Fruit fly (Drosophila melanogaster) whole organism, embryonic: ENCODE data around the gene CG42263.

Experiments
- Asciz ChIP-seq: fragments of 200-800 bp; sonication (Bioruptor generic); optimal IDR thresholded peaks from 2 replicates; lab custom pipeline; 2017; ENCODE audit warnings: missing biosample characterization, mild to moderate bottlenecking, missing genetic modification characterization, missing genetic modification reagents
- Atf-2 ChIP-seq: fragments of 200-800 bp; sonication (Bioruptor generic); optimal IDR thresholded peaks from 2 replicates; lab custom pipeline; 2016; ENCODE audit warnings: missing biosample characterization, missing genetic modification characterization
- BtbVII ChIP-seq: fragments of 200-800 bp; sonication (Bioruptor generic); optimal IDR thresholded peaks from 3 replicates; lab custom pipeline; 2017; ENCODE audit warnings: missing biosample characterization, mild to moderate bottlenecking, missing genetic modification characterization
- CG10147 ChIP-seq: fragments of 200-800 bp; sonication (Bioruptor generic); optimal IDR thresholded peaks from 2 replicates; lab custom pipeline; 2019; ENCODE audit warnings: missing biosample characterization, mild to moderate bottlenecking, missing genetic modification characterization, moderate library complexity
- CG10209 ChIP-seq: fragments of 200-800 bp; sonication (Bioruptor generic); optimal IDR thresholded peaks from 3 replicates; lab custom pipeline; 2017; ENCODE audit warnings: missing biosample characterization, mild to moderate bottlenecking, missing genetic modification characterization, missing genetic modification reagents
- CG10462 ChIP-seq: fragments of 200-800 bp; sonication (Bioruptor generic); optimal IDR thresholded peaks from 2 replicates; lab custom pipeline; 2016; ENCODE audit warnings: missing biosample characterization, missing genetic modification characterization
- CG10543 ChIP-seq: fragments of 200-800 bp; sonication (Bioruptor generic); optimal IDR thresholded peaks from 3 replicates; lab custom pipeline; 2017; ENCODE audit warnings: missing biosample characterization, mild to moderate bottlenecking, missing genetic modification characterization, moderate library complexity
- CG11093 ChIP-seq: fragments of 200-800 bp; sonication (Bioruptor generic); IDR thresholded peaks from 3 replicates; pipeline ENCODE4 v1.3.6; 2022; ENCODE audit warnings: missing biosample characterization, missing genetic modification characterization
- CG11695 ChIP-seq: fragments of 200-800 bp; sonication (Bioruptor generic); IDR thresholded peaks from 3 replicates; pipeline ENCODE4 v1.3.6; 2022; ENCODE audit warnings: missing biosample characterization, missing genetic modification characterization
- CG11723 ChIP-seq: fragments of 200-800 bp; sonication (Bioruptor generic); optimal IDR thresholded peaks from 2 replicates; lab custom pipeline; 2017; ENCODE audit warnings: missing biosample characterization, mild to moderate bottlenecking, missing genetic modification characterization
- CG13123 ChIP-seq: fragments of 200-800 bp; sonication (Bioruptor generic); optimal IDR thresholded peaks from 2 replicates; lab custom pipeline; 2016; ENCODE audit warnings: missing biosample characterization, missing genetic modification characterization
- CG13775 ChIP-seq: fragments of 200-800 bp; sonication (Bioruptor generic); optimal IDR thresholded peaks from 3 replicates; lab custom pipeline; 2017; ENCODE audit warnings: missing biosample characterization, mild to moderate bottlenecking, missing genetic modification characterization
- CG1529 ChIP-seq: fragments of 200-800 bp; sonication (Bioruptor generic); optimal IDR thresholded peaks from 3 replicates; lab custom pipeline; 2018; ENCODE audit warnings: missing biosample characterization, missing genetic modification characterization
- CG2116 ChIP-seq: fragments of 200-800 bp; sonication (Bioruptor generic); optimal IDR thresholded peaks from 3 replicates; lab custom pipeline; 2018; ENCODE audit warnings: missing biosample characterization, mild to moderate bottlenecking, missing genetic modification characterization
- CG2875 ChIP-seq: fragments of 200-800 bp; sonication (Bioruptor generic); optimal IDR thresholded peaks from 2 replicates; lab custom pipeline; 2017; ENCODE audit warnings: missing biosample characterization, mild to moderate bottlenecking, missing genetic modification characterization, missing genetic modification reagents
- CG3065 ChIP-seq: fragments of 200-800 bp; sonication (Bioruptor generic); optimal IDR thresholded peaks from 2 replicates; lab custom pipeline; 2016; ENCODE audit warnings: missing biosample characterization, missing genetic modification characterization
- CG31388 ChIP-seq: fragments of 200-800 bp; sonication (Bioruptor generic); optimal IDR thresholded peaks from 2 replicates; lab custom pipeline; 2016; ENCODE audit warnings: missing biosample characterization, missing genetic modification characterization
- CG33213 ChIP-seq: fragments of 200-800 bp; sonication (Bioruptor generic); optimal IDR thresholded peaks from 3 replicates; lab custom pipeline; 2016; ENCODE audit warnings: missing biosample characterization, missing genetic modification characterization
- CG34422 ChIP-seq: fragments of 200-800 bp; sonication (Bioruptor generic); IDR thresholded peaks from 3 replicates; pipeline ENCODE4 v1.3.6; 2022; ENCODE audit warnings: missing biosample characterization, missing genetic modification characterization
- CG3726 ChIP-seq: fragments of 200-800 bp; sonication (Bioruptor generic); IDR thresholded peaks from 3 replicates; pipeline ENCODE4, ENCODE4 v1.3.6; 2022; ENCODE audit warnings: missing biosample characterization, missing genetic modification characterization
- CG7745 ChIP-seq: fragments of 200-800 bp; sonication (Bioruptor generic); optimal IDR thresholded peaks from 2 replicates; lab custom pipeline; 2018; ENCODE audit warnings: missing biosample characterization, mild to moderate bottlenecking, missing genetic modification characterization, moderate library complexity
- CG8388 ChIP-seq: fragments of 200-800 bp; sonication (Bioruptor generic); optimal IDR thresholded peaks from 2 replicates; lab custom pipeline; 2019; ENCODE audit warnings: missing biosample characterization, mild to moderate bottlenecking, missing genetic modification characterization, moderate library complexity
- CG9437 ChIP-seq: fragments of 200-800 bp; sonication (Bioruptor generic); optimal IDR thresholded peaks from 2 replicates; lab custom pipeline; 2018; ENCODE audit warnings: missing biosample characterization, mild to moderate bottlenecking, missing genetic modification characterization
- CTCF ChIP-seq: fragments of 200-800 bp; sonication (Bioruptor generic); optimal IDR thresholded peaks from 2 replicates; lab custom pipeline; 2017; ENCODE audit warnings: missing biosample characterization, mild to moderate bottlenecking, missing genetic modification characterization, moderate library complexity
- D ChIP-seq, 2 experiments: fragments of 200-800 bp in 1 of 2; fragments of >200 bp in 1 of 2; sonication (Bioruptor generic) in 1 of 2; optimal IDR thresholded peaks; 2 replicates in 1 of 2; 3 replicates in 1 of 2; lab custom pipeline; 2017; ENCODE audit warnings: mild to moderate bottlenecking in 1 of 2, missing biosample characterization in 1 of 2, missing genetic modification characterization in 1 of 2, missing genetic modification reagents in 1 of 2
- D19B ChIP-seq: fragments of 200-800 bp; sonication (Bioruptor generic); optimal IDR thresholded peaks from 2 replicates; lab custom pipeline; 2017; ENCODE audit warnings: missing biosample characterization, mild to moderate bottlenecking, missing genetic modification characterization
- MBD-R2 ChIP-seq: fragments of 200-800 bp; sonication (Bioruptor generic); IDR thresholded peaks from 2 replicates; pipeline ENCODE4 v1.3.6; 2022; ENCODE audit warnings: missing biosample characterization, missing genetic modification characterization
- Six4 ChIP-seq: fragments of 200-800 bp; sonication (Bioruptor generic); optimal IDR thresholded peaks from 2 replicates; lab custom pipeline; 2016; ENCODE audit warnings: missing biosample characterization, missing genetic modification characterization
- Stat92E ChIP-seq, 3 experiments: fragments of >200 bp in 2 of 3; fragments of 200-800 bp in 1 of 3; sonication (Bioruptor generic) in 1 of 3; optimal IDR thresholded peaks; 2 replicates each; lab custom pipeline; 2017 to 2019; ENCODE audit warnings: missing biosample characterization in 3 of 3, missing genetic modification characterization in 3 of 3, mild to moderate bottlenecking in 1 of 3, moderate library complexity in 1 of 3
- al ChIP-seq: fragments of 200-800 bp; sonication (Bioruptor generic); IDR thresholded peaks from 2 replicates; pipeline ENCODE4 v1.3.6; 2022; ENCODE audit warnings: missing biosample characterization, missing genetic modification characterization
- ap ChIP-seq: fragments of 200-800 bp; sonication (Bioruptor generic); IDR thresholded peaks from 2 replicates; pipeline ENCODE4 v1.3.6; 2022; ENCODE audit warnings: missing biosample characterization, missing genetic modification characterization
- ato ChIP-seq: fragments of 200-800 bp; sonication (Bioruptor generic); IDR thresholded peaks from 2 replicates; pipeline ENCODE4 v1.3.6; 2022; ENCODE audit warnings: missing biosample characterization, missing genetic modification characterization; ENCODE audit not compliant: partially characterized antibody
- caup ChIP-seq: fragments of 200-800 bp; sonication (Bioruptor generic); optimal IDR thresholded peaks from 3 replicates; lab custom pipeline; 2017; ENCODE audit warnings: missing biosample characterization, mild to moderate bottlenecking, missing genetic modification characterization, moderate library complexity; ENCODE audit not compliant: severe bottlenecking
- crp ChIP-seq, 2 experiments: fragments of 200-800 bp; sonication (Bioruptor generic); optimal IDR thresholded peaks; 2 replicates in 1 of 2; 3 replicates in 1 of 2; lab custom pipeline; 2017; ENCODE audit warnings: missing biosample characterization in 2 of 2, missing genetic modification characterization in 2 of 2, mild to moderate bottlenecking in 1 of 2, moderate library complexity in 1 of 2
- cwo ChIP-seq: fragments of 200-800 bp; sonication (Bioruptor generic); optimal IDR thresholded peaks from 3 replicates; lab custom pipeline; 2017; ENCODE audit warnings: missing biosample characterization, missing genetic modification characterization, mild to moderate bottlenecking, moderate library complexity, missing genetic modification reagents
- en ChIP-seq: fragments of 200-800 bp; sonication (Bioruptor generic); optimal IDR thresholded peaks from 2 replicates; lab custom pipeline; 2016; ENCODE audit warnings: missing biosample characterization, missing genetic modification characterization
- eve ChIP-seq, 2 experiments: fragments of >200 bp; optimal IDR thresholded peaks; 2 replicates each; lab custom pipeline; 2017; ENCODE audit warnings: missing biosample characterization in 2 of 2, missing genetic modification characterization in 2 of 2
- fd96Cb ChIP-seq: fragments of 200-800 bp; sonication (Bioruptor generic); optimal IDR thresholded peaks from 2 replicates; lab custom pipeline; 2018; ENCODE audit warnings: missing biosample characterization, mild to moderate bottlenecking, missing genetic modification characterization, moderate library complexity
- ftz-f1 ChIP-seq: fragments of 200-800 bp; sonication (Bioruptor generic); optimal IDR thresholded peaks from 2 replicates; lab custom pipeline; 2016; ENCODE audit warnings: missing biosample characterization, missing genetic modification characterization
- gce ChIP-seq: fragments of 200-800 bp; sonication (Bioruptor generic); IDR thresholded peaks from 3 replicates; pipeline ENCODE4 v1.3.6; 2022; ENCODE audit warnings: missing biosample characterization, missing genetic modification characterization
- gro ChIP-seq: fragments of 200-800 bp; sonication (Bioruptor generic); optimal IDR thresholded peaks from 2 replicates; lab custom pipeline; 2016; ENCODE audit warnings: missing biosample characterization, missing genetic modification characterization
- knrl ChIP-seq: fragments of 200-800 bp; sonication (Bioruptor generic); IDR thresholded peaks from 3 replicates; pipeline ENCODE4 v1.3.6; 2022; ENCODE audit warnings: missing biosample characterization, missing genetic modification characterization; ENCODE audit not compliant: partially characterized antibody
- maf-S ChIP-seq: fragments of 200-800 bp; sonication (Bioruptor generic); optimal IDR thresholded peaks from 2 replicates; lab custom pipeline; 2016; ENCODE audit warnings: missing biosample characterization, missing genetic modification characterization
- pho ChIP-seq: fragments of 200-800 bp; sonication (Bioruptor generic); optimal IDR thresholded peaks from 2 replicates; lab custom pipeline; 2016; ENCODE audit warnings: missing biosample characterization, missing genetic modification characterization
- prd ChIP-seq, 3 experiments: fragments of >200 bp in 2 of 3; fragments of 200-800 bp in 1 of 3; sonication (Bioruptor generic) in 1 of 3; optimal IDR thresholded peaks in 2 of 3; IDR thresholded peaks in 1 of 3; 2 replicates in 2 of 3; 3 replicates in 1 of 3; pipeline versions ENCODE4 v1.3.6 to Lab custom; 2017 to 2022; ENCODE audit warnings: missing biosample characterization in 1 of 3, missing genetic modification characterization in 1 of 3
- run ChIP-seq: fragments of 200-800 bp; sonication (Bioruptor generic); optimal IDR thresholded peaks from 3 replicates; lab custom pipeline; 2018; ENCODE audit warnings: missing biosample characterization, mild to moderate bottlenecking, missing genetic modification characterization
- sc ChIP-seq, 3 experiments: fragments of >200 bp in 2 of 3; fragments of 200-800 bp in 1 of 3; sonication (Bioruptor generic) in 1 of 3; optimal IDR thresholded peaks; 2 replicates in 2 of 3; 3 replicates in 1 of 3; lab custom pipeline; 2017; ENCODE audit warnings: mild to moderate bottlenecking in 1 of 3, missing biosample characterization in 1 of 3, missing genetic modification characterization in 1 of 3, missing genetic modification reagents in 1 of 3
- tin ChIP-seq: fragments of 200-800 bp; sonication (Bioruptor generic); optimal IDR thresholded peaks from 3 replicates; lab custom pipeline; 2016; ENCODE audit warnings: missing biosample characterization, missing genetic modification characterization
- tx ChIP-seq: fragments of 200-800 bp; sonication (Bioruptor generic); optimal IDR thresholded peaks from 2 replicates; lab custom pipeline; 2016; ENCODE audit warnings: missing biosample characterization, missing genetic modification characterization

Gene CG42263

dm6 chr3L:19924771-19925304 lies 30.8 kb downstream of the CG42263 start, which contains the start of gene Grasp65 (continued):
- TF ChIP-seq CG2875 (GFP tag; lab: Kevin White, UChicago), result no peak
- no peak for TF ChIP-seq BtbVII (GFP tag; lab: Kevin White, UChicago)
- no peak for TF ChIP-seq gce (GFP tag; lab: Robert Waterston, UW)
- TF ChIP-seq ftz-f1 (GFP tag; lab: Kevin White, UChicago), result no peak
- TF ChIP-seq CG8388 (GFP tag; lab: Kevin White, UChicago), result no peak
- no peak for TF ChIP-seq CG13775
- TF ChIP-seq CTCF (GFP tag; lab: Kevin White, UChicago), result no peak
- TF ChIP-seq gro (GFP tag; lab: Kevin White, UChicago), result no peak
- no peak for TF ChIP-seq en
- no peak for TF ChIP-seq Asciz (GFP tag; lab: Kevin White, UChicago)
- TF ChIP-seq CG10462 (GFP tag; lab: Kevin White, UChicago), result no peak
- TF ChIP-seq CG1529 (GFP tag; lab: Kevin White, UChicago), result no peak
- TF ChIP-seq CG2116 (GFP tag; lab: Kevin White, UChicago), result no peak
- TF ChIP-seq crp (GFP tag; optimal IDR thresholded peaks at IDR 0.05; lab: Kevin White, UChicago), result peak; percentile 15 to 91
- TF ChIP-seq tin (GFP tag; lab: Kevin White, UChicago), result no peak
- no peak for TF ChIP-seq CG31388 (GFP tag; lab: Kevin White, UChicago)
- TF ChIP-seq sc (optimal IDR thresholded peaks at IDR 0.05; lab: Kevin White, UChicago), result no peak
- TF ChIP-seq sc (GFP tag; optimal IDR thresholded peaks at IDR 0.05; lab: Kevin White, UChicago), result no peak
- no peak for TF ChIP-seq CG11093 (GFP tag; lab: Robert Waterston, UW)
- TF ChIP-seq CG13123 (GFP tag; lab: Kevin White, UChicago), result no peak
- no peak for TF ChIP-seq CG11723 (GFP tag; lab: Kevin White, UChicago)
- no peak for TF ChIP-seq maf-S
- no peak for TF ChIP-seq Six4 (GFP tag; lab: Kevin White, UChicago)
- TF ChIP-seq CG10543 (GFP tag; lab: Kevin White, UChicago), result no peak
- no peak for TF ChIP-seq Atf-2 (GFP tag; lab: Kevin White, UChicago)
- TF ChIP-seq CG9437 (GFP tag; lab: Kevin White, UChicago), result no peak
- TF ChIP-seq CG11695, result no peak
- TF ChIP-seq knrl (GFP tag; lab: Robert Waterston, UW), result no peak
- TF ChIP-seq CG3726, result no peak
- TF ChIP-seq pho (GFP tag; lab: Kevin White, UChicago), result no peak
- no peak for TF ChIP-seq eve (GFP tag; optimal IDR thresholded peaks at IDR 0.05; lab: Kevin White, UChicago)
- TF ChIP-seq Stat92E (GFP tag; optimal IDR thresholded peaks at IDR 0.05; lab: Kevin White, UChicago), result peak in 1 of 3 experiments; percentile 6
- no peak for TF ChIP-seq CG10209
- TF ChIP-seq MBD-R2 (GFP tag; lab: Robert Waterston, UW), result peak; percentile 87
- TF ChIP-seq CG3065, result no peak
- TF ChIP-seq fd96Cb (tag; lab: Kevin White, UChicago), result no peak
- TF ChIP-seq D19B (GFP tag; lab: Kevin White, UChicago), result no peak
- 0 out of 2 replicates have a peak, but pooled peaks have one; percentile 26 for TF ChIP-seq ato (GFP tag; lab: Robert Waterston, UW)
- peak; percentile 28 for TF ChIP-seq CG10147
- no peak for TF ChIP-seq tx (GFP tag; lab: Kevin White, UChicago)
- TF ChIP-seq D (optimal IDR thresholded peaks at IDR 0.05; lab: Kevin White, UChicago), result no peak
- no peak for TF ChIP-seq D (GFP tag; optimal IDR thresholded peaks at IDR 0.05; lab: Kevin White, UChicago)
- TF ChIP-seq CG34422, result 0 out of 3 replicates have a peak, but pooled peaks have one; percentile 12
- no peak for TF ChIP-seq cwo
- TF ChIP-seq CG33213, result no peak
- no peak for TF ChIP-seq al (GFP tag; lab: Robert Waterston, UW)
- TF ChIP-seq run (tag; lab: Kevin White, UChicago), result no peak
- TF ChIP-seq prd (optimal IDR thresholded peaks at IDR 0.05; lab: Kevin White, UChicago), result no peak
- TF ChIP-seq prd (GFP tag; IDR thresholded peaks at IDR 0.05; lab: Robert Waterston, UW), result no peak
- no peak for TF ChIP-seq CG7745
- TF ChIP-seq caup (GFP tag; lab: Kevin White, UChicago), result no peak
- TF ChIP-seq ap (GFP tag; lab: Robert Waterston, UW), result no peak
